Fruit fly (Drosophila melanogaster) whole organism, prepupa: ENCODE measurements around the gene CG12945.
A peak's percentile ranks its signal among the peaks of the same experiment; 100 is the strongest.

Experiments
- Blimp-1 ChIP-seq: fragments of 200-800 bp; sonication (Bioruptor generic); optimal IDR thresholded peaks from 3 replicates; lab custom pipeline; 2017; ENCODE audit warnings: missing biosample characterization, missing genetic modification characterization, mild to moderate bottlenecking, moderate library complexity, missing genetic modification reagents
- CG11294 ChIP-seq: fragments of 200-800 bp; sonication (Bioruptor generic); IDR thresholded peaks from 2 replicates; pipeline ENCODE4 v1.3.6; 2022; ENCODE audit warnings: missing biosample characterization, missing genetic modification characterization
- CG11762 ChIP-seq: fragments of 200-800 bp; sonication (Bioruptor generic); optimal IDR thresholded peaks from 3 replicates; lab custom pipeline; 2016; ENCODE audit warnings: missing biosample characterization, missing genetic modification characterization; ENCODE audit not compliant: insufficient read depth
- CG11902 ChIP-seq: fragments of 200-800 bp; sonication (Bioruptor generic); optimal IDR thresholded peaks from 3 replicates; lab custom pipeline; 2016; ENCODE audit warnings: missing biosample characterization, missing genetic modification characterization
- CG6792 ChIP-seq: fragments of 200-800 bp; sonication (Bioruptor generic); optimal IDR thresholded peaks from 3 replicates; lab custom pipeline; 2016; ENCODE audit warnings: missing biosample characterization, missing genetic modification characterization
- CG7368 ChIP-seq: fragments of 200-800 bp; sonication (Bioruptor generic); optimal IDR thresholded peaks from 3 replicates; lab custom pipeline; 2016; ENCODE audit warnings: missing biosample characterization, missing genetic modification characterization
- Lpt ChIP-seq: fragments of 200-800 bp; sonication (Bioruptor generic); optimal IDR thresholded peaks from 3 replicates; lab custom pipeline; 2016; ENCODE audit warnings: missing biosample characterization, missing genetic modification characterization
- OdsH ChIP-seq: fragments of 200-800 bp; sonication (Bioruptor generic); optimal IDR thresholded peaks from 3 replicates; lab custom pipeline; 2016; ENCODE audit warnings: missing biosample characterization, missing genetic modification characterization
- Sox14 ChIP-seq: fragments of 200-800 bp; sonication (Bioruptor generic); optimal IDR thresholded peaks from 3 replicates; lab custom pipeline; 2016; ENCODE audit warnings: missing biosample characterization, missing genetic modification characterization
- Sox15 ChIP-seq: fragments of 200-800 bp; sonication (Bioruptor generic); optimal IDR thresholded peaks from 3 replicates; lab custom pipeline; 2016; ENCODE audit warnings: missing biosample characterization, missing genetic modification characterization
- acj6 ChIP-seq: fragments of 200-800 bp; sonication (Bioruptor generic); optimal IDR thresholded peaks from 3 replicates; lab custom pipeline; 2016; ENCODE audit warnings: missing biosample characterization, missing genetic modification characterization
- dsx ChIP-seq: fragments of 200-800 bp; optimal IDR thresholded peaks from 3 replicates; lab custom pipeline; 2019; ENCODE audit warnings: missing biosample characterization, mild to moderate bottlenecking, missing genetic modification characterization, moderate library complexity; ENCODE audit not compliant: poor library complexity, severe bottlenecking
- fd85E ChIP-seq: fragments of 200-800 bp; sonication (Bioruptor generic); optimal IDR thresholded peaks from 3 replicates; lab custom pipeline; 2016; ENCODE audit warnings: missing biosample characterization, missing genetic modification characterization

- no peak for TF ChIP-seq CG11902
- no peak for TF ChIP-seq Lpt (GFP tag; lab: Kevin White, UChicago)
- TF ChIP-seq CG7368 (GFP tag; lab: Kevin White, UChicago): no peak
- no peak for TF ChIP-seq CG6792 (GFP tag; lab: Kevin White, UChicago)
- no peak for TF ChIP-seq dsx (GFP tag; lab: Kevin White, UChicago)
- TF ChIP-seq Sox14 (GFP tag; lab: Kevin White, UChicago): no peak
- TF ChIP-seq Sox15 (GFP tag; lab: Kevin White, UChicago): no peak
- TF ChIP-seq CG11762 (GFP tag; lab: Kevin White, UChicago): no peak
- TF ChIP-seq OdsH (GFP tag; lab: Kevin White, UChicago): no peak
- no peak for TF ChIP-seq Blimp-1 (GFP tag; lab: Kevin White, UChicago)
- no peak for TF ChIP-seq CG11294 (GFP tag; lab: Robert Waterston, UW)
- TF ChIP-seq acj6: peak; percentile 5
- TF ChIP-seq fd85E (GFP tag; lab: Kevin White, UChicago): no peak
These were observed 7.6 kb downstream of the CG12945 start for dm6 chr3R:9783240-9783917.
